Worm (Caenorhabditis elegans) whole organism, young adult: ENCODE measurements around the gene R02F2.7.

Source experiments
- bed-1 ChIP-seq: fragments of 200-800 bp; sonication (Bioruptor generic); IDR thresholded peaks from 2 replicates; pipeline ENCODE4 v1.3.6; 2022; ENCODE audit warnings: missing genetic modification reagents, missing genetic modification characterization, missing compliant biosample characterization
- ceh-79 ChIP-seq: sonication (generic microtip); optimal IDR thresholded peaks from 2 replicates; lab custom pipeline; 2017; ENCODE audit warnings: mild to moderate bottlenecking, missing genetic modification characterization, missing compliant biosample characterization
- dpl-1 ChIP-seq: fragments of 150-350 bp; optimal IDR thresholded peaks from 2 replicates; lab custom pipeline; 2014; ENCODE audit warnings: missing biosample characterization, missing genetic modification reagents, missing genetic modification characterization
- efl-1 ChIP-seq: fragments of 150-350 bp; optimal IDR thresholded peaks from 2 replicates; lab custom pipeline; 2014; ENCODE audit warnings: missing biosample characterization, missing genetic modification reagents, missing genetic modification characterization
- egl-18 ChIP-seq: fragments of 200-800 bp; sonication (Bioruptor generic); IDR thresholded peaks from 2 replicates; pipeline ENCODE4 v1.3.6; 2022; ENCODE audit warnings: missing genetic modification reagents, missing genetic modification characterization, missing compliant biosample characterization
- gei-17 ChIP-seq: fragments of 200-800 bp; sonication (Bioruptor generic); optimal IDR thresholded peaks from 2 replicates; lab custom pipeline; 2018; ENCODE audit warnings: mild to moderate bottlenecking, missing genetic modification characterization, missing compliant biosample characterization
- him-1 ChIP-seq: sonication (generic microtip); optimal IDR thresholded peaks from 2 replicates; lab custom pipeline; 2016; ENCODE audit warnings: missing genotype, missing genetic modification reagents, missing genetic modification characterization, missing compliant biosample characterization
- mxl-1 ChIP-seq: sonication (generic microtip); optimal IDR thresholded peaks from 2 replicates; lab custom pipeline; 2016; ENCODE audit warnings: missing genetic modification characterization, missing compliant biosample characterization
- nhr-27 ChIP-seq: fragments of 200-800 bp; sonication (Bioruptor generic); optimal IDR thresholded peaks from 2 replicates; lab custom pipeline; 2018; ENCODE audit warnings: mild to moderate bottlenecking, missing genetic modification characterization, moderate library complexity, missing compliant biosample characterization
- nhr-80 ChIP-seq: sonication (generic microtip); optimal IDR thresholded peaks from 2 replicates; lab custom pipeline; 2016; ENCODE audit warnings: missing genetic modification characterization, missing compliant biosample characterization
- pha-4 ChIP-seq: fragments of 150-350 bp; sonication (generic microtip); optimal IDR thresholded peaks from 2 replicates; lab custom pipeline; 2014; ENCODE audit warnings: missing biosample characterization, missing genetic modification reagents, missing genetic modification characterization
- snpc-4 ChIP-seq, 5 experiments: fragments of 150-350 bp in 1 of 5; sonication (generic microtip) in 4 of 5; optimal IDR thresholded peaks; 2 replicates each; lab custom pipeline; 2014 to 2018; ENCODE audit warnings: missing genetic modification characterization in 5 of 5, missing biosample characterization in 3 of 5, antibody characterized with exemption in 2 of 5, mild to moderate bottlenecking in 2 of 5, missing compliant biosample characterization in 2 of 5, missing genotype in 2 of 5, moderate library complexity in 2 of 5, missing genetic modification reagents in 1 of 5
- unc-130 ChIP-seq: sonication (generic microtip); optimal IDR thresholded peaks from 2 replicates; lab custom pipeline; 2016; ENCODE audit warnings: missing genetic modification reagents, missing genetic modification characterization, missing compliant biosample characterization

DNA sequence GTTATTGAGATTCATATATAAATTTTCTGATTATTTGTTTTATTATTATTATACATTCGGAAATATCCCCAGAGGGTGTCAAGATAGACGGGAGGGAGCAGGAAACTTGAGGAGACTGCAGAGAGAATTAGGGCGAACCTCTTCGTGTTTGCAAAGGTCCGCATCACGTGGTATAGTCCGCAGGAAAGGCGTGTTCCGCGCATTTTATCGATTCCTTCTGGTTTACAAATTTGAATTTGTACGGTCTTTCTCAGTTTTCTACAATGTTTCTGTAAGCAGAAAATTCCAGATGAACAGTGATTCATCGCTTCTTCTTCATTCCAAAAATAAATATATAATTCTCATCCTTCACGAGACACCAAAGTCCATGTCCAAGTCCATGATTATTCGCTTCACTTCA, 16.4 kb upstream of the R02F2.7 start:
- no peak for TF ChIP-seq him-1 (tag; lab: Kevin White, UChicago)
- no peak for TF ChIP-seq dpl-1 (GFP tag; lab: Kevin White, UChicago)
- no peak for TF ChIP-seq unc-130
- TF ChIP-seq ceh-79 (tag; lab: Kevin White, UChicago) = no peak
- TF ChIP-seq nhr-80 (tag; lab: Kevin White, UChicago) = no peak
- no peak for TF ChIP-seq efl-1 (GFP tag; lab: Kevin White, UChicago)
- no peak for TF ChIP-seq gei-17 (GFP tag; lab: Kevin White, UChicago)
- TF ChIP-seq snpc-4 (GFP tag; optimal IDR thresholded peaks at IDR 0.05; lab: Kevin White, UChicago) = no peak
- TF ChIP-seq snpc-4 (tag; optimal IDR thresholded peaks at IDR 0.05; lab: Kevin White, UChicago) = no peak
- TF ChIP-seq pha-4 = no peak
- TF ChIP-seq bed-1 (GFP tag; lab: Robert Waterston, UW) = no peak
- no peak for TF ChIP-seq nhr-27 (tag; lab: Kevin White, UChicago)
- TF ChIP-seq egl-18 (GFP tag; lab: Robert Waterston, UW) = no peak
- TF ChIP-seq mxl-1 (tag; lab: Kevin White, UChicago) = no peak
